Fruit fly (Drosophila melanogaster) whole organism, wandering third instar larva: ENCODE data around the gene CG8641.

Experiments used
- Abd-B ChIP-seq: fragments of >200 bp; optimal IDR thresholded peaks from 2 replicates; lab custom pipeline; 2017; ENCODE audit warnings: missing biosample characterization, missing genetic modification characterization
- CG32264 ChIP-seq: fragments of 200-800 bp; sonication (Bioruptor generic); optimal IDR thresholded peaks from 2 replicates; lab custom pipeline; 2016; ENCODE audit warnings: missing biosample characterization, missing genetic modification characterization
- CG9705 ChIP-seq: fragments of 200-800 bp; sonication (Bioruptor generic); optimal IDR thresholded peaks from 2 replicates; lab custom pipeline; 2018; ENCODE audit warnings: missing biosample characterization, mild to moderate bottlenecking, missing genetic modification characterization
- Dfd ChIP-seq: fragments of >200 bp; optimal IDR thresholded peaks from 2 replicates; lab custom pipeline; 2017; ENCODE audit warnings: missing biosample characterization, missing genetic modification characterization
- Dif ChIP-seq: fragments of 200-275, 200-300 bp; sonication (Bioruptor generic); optimal IDR thresholded peaks from 2 replicates; lab custom pipeline; 2018; ENCODE audit warnings: missing biosample characterization, missing genetic modification characterization; ENCODE audit not compliant: partially characterized antibody
- HLH106 ChIP-seq: fragments of 200-800 bp; optimal IDR thresholded peaks from 3 replicates; lab custom pipeline; 2019; ENCODE audit warnings: missing biosample characterization, mild to moderate bottlenecking, missing genetic modification characterization, moderate library complexity
- Hnf4 ChIP-seq: fragments of 200-800 bp; sonication (Bioruptor generic); optimal IDR thresholded peaks from 2 replicates; lab custom pipeline; 2016; ENCODE audit warnings: missing biosample characterization, mild to moderate bottlenecking, missing genetic modification characterization
- Hr83 ChIP-seq: fragments of 200-300 bp; sonication (Bioruptor generic); optimal IDR thresholded peaks from 2 replicates; lab custom pipeline; 2016; ENCODE audit warnings: missing biosample characterization, mild to moderate bottlenecking, missing genetic modification characterization, moderate library complexity; ENCODE audit not compliant: poor library complexity, severe bottlenecking
- Mio ChIP-seq: sonication (Bioruptor generic); optimal IDR thresholded peaks from 2 replicates; lab custom pipeline; 2016; ENCODE audit warnings: missing biosample characterization, missing genetic modification characterization
- Myc ChIP-seq: fragments of >200 bp; optimal IDR thresholded peaks from 2 replicates; lab custom pipeline; 2017
- OdsH ChIP-seq: fragments of 200-800 bp; sonication (Bioruptor generic); optimal IDR thresholded peaks from 2 replicates; lab custom pipeline; 2016; ENCODE audit warnings: missing biosample characterization, mild to moderate bottlenecking, missing genetic modification characterization
- Rel ChIP-seq, 2 experiments: fragments of 200-800 bp; sonication (Bioruptor generic) in 1 of 2; optimal IDR thresholded peaks; 2 replicates in 1 of 2; 3 replicates in 1 of 2; lab custom pipeline; 2016 to 2019; ENCODE audit warnings: mild to moderate bottlenecking in 2 of 2, missing biosample characterization in 2 of 2, missing genetic modification characterization in 2 of 2, moderate library complexity in 1 of 2
- Sp1 ChIP-seq: fragments of 200-800 bp; sonication (Bioruptor generic); optimal IDR thresholded peaks from 3 replicates; lab custom pipeline; 2019; ENCODE audit warnings: missing biosample characterization, mild to moderate bottlenecking, missing genetic modification characterization, moderate library complexity
- Vsx2 ChIP-seq: fragments of 200-300, 225-300 bp; sonication (Bioruptor generic); optimal IDR thresholded peaks from 2 replicates; lab custom pipeline; 2018; ENCODE audit warnings: missing biosample characterization, missing genetic modification characterization; ENCODE audit not compliant: partially characterized antibody
- br ChIP-seq: fragments of 200-800 bp; sonication (Bioruptor generic); optimal IDR thresholded peaks from 2 replicates; lab custom pipeline; 2016; ENCODE audit warnings: missing biosample characterization, missing genetic modification characterization
- brk ChIP-seq: fragments of 200-800 bp; sonication (Bioruptor generic); optimal IDR thresholded peaks from 2 replicates; lab custom pipeline; 2016; ENCODE audit warnings: missing biosample characterization, mild to moderate bottlenecking, missing genetic modification characterization
- dl ChIP-seq, 2 experiments: fragments of 175-275, 200-275 bp in 1 of 2; fragments of 200-275 bp in 1 of 2; sonication (Bioruptor generic); optimal IDR thresholded peaks; lab custom pipeline; 2018; ENCODE audit warnings: mild to moderate bottlenecking in 2 of 2, missing biosample characterization in 2 of 2, missing genetic modification characterization in 2 of 2, moderate library complexity in 2 of 2; ENCODE audit not compliant: partially characterized antibody in 2 of 2, insufficient read depth in 1 of 2
- dsf ChIP-seq: sonication (Bioruptor generic); optimal IDR thresholded peaks from 2 replicates; lab custom pipeline; 2016; ENCODE audit warnings: missing biosample characterization, missing genetic modification characterization, borderline replicate concordance
- ey ChIP-seq: fragments of 200-800 bp; sonication (Bioruptor generic); optimal IDR thresholded peaks from 2 replicates; lab custom pipeline; 2016; ENCODE audit warnings: missing biosample characterization, missing genetic modification characterization
- foxo ChIP-seq, 2 experiments: fragments of 200-800 bp; sonication (Bioruptor generic); optimal IDR thresholded peaks; 2 replicates in 1 of 2; 3 replicates in 1 of 2; lab custom pipeline; 2016 to 2017; ENCODE audit warnings: missing biosample characterization in 2 of 2, missing genetic modification characterization in 2 of 2
- fru ChIP-seq: fragments of 200-800 bp; sonication (Bioruptor generic); optimal IDR thresholded peaks from 3 replicates; lab custom pipeline; 2016; ENCODE audit warnings: missing biosample characterization, mild to moderate bottlenecking, missing genetic modification characterization
- jim ChIP-seq: fragments of 175-275, 200-325 bp; sonication (Bioruptor generic); optimal IDR thresholded peaks from 2 replicates; lab custom pipeline; 2016; ENCODE audit warnings: missing biosample characterization, mild to moderate bottlenecking, missing genetic modification characterization
- lola ChIP-seq: fragments of >200 bp; optimal IDR thresholded peaks from 2 replicates; lab custom pipeline; 2017; ENCODE audit warnings: missing biosample characterization, missing genetic modification characterization
- rgr ChIP-seq: fragments of 200-800 bp; sonication (Bioruptor generic); optimal IDR thresholded peaks from 3 replicates; lab custom pipeline; 2016; ENCODE audit warnings: missing biosample characterization, mild to moderate bottlenecking, missing genetic modification characterization
- sv ChIP-seq: fragments of 200-800 bp; sonication (Bioruptor generic); optimal IDR thresholded peaks from 3 replicates; lab custom pipeline; 2016; ENCODE audit warnings: missing biosample characterization, missing genetic modification characterization
- tai ChIP-seq: sonication (Bioruptor generic); optimal IDR thresholded peaks from 2 replicates; lab custom pipeline; 2016; ENCODE audit warnings: missing biosample characterization, missing genetic modification characterization
- usp ChIP-seq: fragments of >200 bp; optimal IDR thresholded peaks from 2 replicates; lab custom pipeline; 2017; ENCODE audit warnings: missing biosample characterization, missing genetic modification characterization
- woc ChIP-seq: sonication (Bioruptor generic); optimal IDR thresholded peaks from 2 replicates; lab custom pipeline; 2016; ENCODE audit warnings: missing biosample characterization, mild to moderate bottlenecking, missing genetic modification characterization

The CG8641 gene

DNA sequence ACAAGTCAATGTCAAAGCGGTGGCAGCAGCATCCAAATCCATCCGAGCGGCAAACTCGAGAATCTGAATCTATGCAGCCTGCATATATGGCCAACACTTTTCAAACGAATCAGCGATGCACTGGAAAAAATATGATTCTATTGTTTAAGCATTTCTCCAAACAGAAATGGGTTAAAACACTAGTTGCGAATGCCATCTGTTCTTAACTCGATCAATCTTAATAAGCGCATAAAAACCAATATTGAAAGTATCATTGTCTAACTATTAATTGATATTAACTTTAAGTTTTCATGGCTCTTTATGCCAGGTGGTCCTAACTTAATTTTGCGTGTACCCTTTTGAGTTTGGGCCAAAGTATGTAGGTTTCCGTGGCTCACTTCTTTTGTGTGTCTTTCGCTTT is 28.4 kb upstream of the CG8641 start:
- TF ChIP-seq brk (no peak), br (no peak), usp (GFP tag; lab: Kevin White, UChicago) (no peak), lola (GFP tag; lab: Kevin White, UChicago) (no peak), Sp1 (GFP tag; lab: Kevin White, UChicago) (no peak), jim (GFP tag; lab: Kevin White, UChicago) (no peak), dl (GFP tag; optimal IDR thresholded peaks at IDR 0.05; lab: Kevin White, UChicago; ENCODE audit: insufficient read depth in 1 of 2, partially characterized antibody in 2 of 2) (no peak), Vsx2 (no peak)

DNA sequence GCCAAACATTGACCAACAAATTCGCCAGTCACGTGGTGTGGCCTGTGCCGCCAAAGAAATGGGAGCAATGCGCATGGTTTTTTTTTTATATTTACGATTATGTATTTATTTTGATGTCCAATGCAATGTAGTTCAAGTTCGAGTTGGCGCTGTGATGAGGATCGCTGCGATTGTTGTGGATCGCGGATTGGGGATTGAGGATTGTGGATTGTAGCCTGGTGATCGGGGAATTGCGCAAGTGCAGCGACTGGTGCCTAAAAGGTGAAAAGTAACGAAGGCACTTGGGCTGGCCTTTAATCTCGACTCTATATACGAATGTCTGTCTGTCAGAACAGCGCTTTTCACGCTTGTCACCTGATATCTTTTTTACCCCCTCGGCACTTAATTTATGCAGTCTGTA is 27.2 kb upstream of the CG8641 start:
- no peak for TF ChIP-seq Dif (GFP tag; lab: Kevin White, UChicago)
- no peak for TF ChIP-seq OdsH
- no peak for TF ChIP-seq Hnf4 (GFP tag; lab: Kevin White, UChicago)
- TF ChIP-seq Abd-B: no peak
- no peak for TF ChIP-seq woc (GFP tag; lab: Kevin White, UChicago)
- TF ChIP-seq dsf: no peak

DNA sequence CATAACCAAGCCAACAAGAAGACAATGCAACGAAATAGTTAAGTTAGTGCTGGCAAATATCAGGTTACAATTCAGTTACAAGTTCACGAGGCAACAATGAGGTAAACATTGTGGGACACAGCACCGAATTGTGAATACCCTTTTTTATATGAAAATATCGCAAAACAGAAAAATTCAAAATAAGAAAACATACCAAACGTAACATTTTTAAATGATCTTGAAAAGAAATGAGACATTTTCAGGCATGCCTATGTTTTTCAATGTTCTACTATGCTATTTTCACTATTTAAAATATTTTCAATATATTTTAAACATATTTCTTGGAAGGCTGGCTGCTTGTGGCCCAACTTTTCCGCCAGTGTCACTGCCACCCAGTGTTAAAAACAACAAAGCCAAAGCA is 26.7 kb upstream of the CG8641 start:
- no peak for TF ChIP-seq rgr (GFP tag; lab: Kevin White, UChicago)
- no peak for TF ChIP-seq tai (GFP tag; lab: Kevin White, UChicago)
- no peak for TF ChIP-seq jim (GFP tag; lab: Kevin White, UChicago)
- TF ChIP-seq foxo (GFP tag; optimal IDR thresholded peaks at IDR 0.05; lab: Kevin White, UChicago): no peak
- no peak for TF ChIP-seq Rel (GFP tag; optimal IDR thresholded peaks at IDR 0.05; lab: Kevin White, UChicago)
- TF ChIP-seq Rel (tag; optimal IDR thresholded peaks at IDR 0.05; lab: Kevin White, UChicago): no peak
- TF ChIP-seq sv (GFP tag; lab: Kevin White, UChicago): no peak
- no peak for TF ChIP-seq Dfd (GFP tag; lab: Kevin White, UChicago)
- TF ChIP-seq OdsH: no peak
- TF ChIP-seq Mio (GFP tag; lab: Kevin White, UChicago): no peak
- TF ChIP-seq br: no peak
- TF ChIP-seq dl (GFP tag; optimal IDR thresholded peaks at IDR 0.05; lab: Kevin White, UChicago; ENCODE audit: insufficient read depth in 1 of 2, partially characterized antibody in 2 of 2): no peak
- TF ChIP-seq Myc: no peak
- no peak for TF ChIP-seq HLH106 (tag; lab: Kevin White, UChicago)
- TF ChIP-seq Hr83 (GFP tag; lab: Kevin White, UChicago): no peak
- TF ChIP-seq Hnf4 (GFP tag; lab: Kevin White, UChicago): no peak

DNA sequence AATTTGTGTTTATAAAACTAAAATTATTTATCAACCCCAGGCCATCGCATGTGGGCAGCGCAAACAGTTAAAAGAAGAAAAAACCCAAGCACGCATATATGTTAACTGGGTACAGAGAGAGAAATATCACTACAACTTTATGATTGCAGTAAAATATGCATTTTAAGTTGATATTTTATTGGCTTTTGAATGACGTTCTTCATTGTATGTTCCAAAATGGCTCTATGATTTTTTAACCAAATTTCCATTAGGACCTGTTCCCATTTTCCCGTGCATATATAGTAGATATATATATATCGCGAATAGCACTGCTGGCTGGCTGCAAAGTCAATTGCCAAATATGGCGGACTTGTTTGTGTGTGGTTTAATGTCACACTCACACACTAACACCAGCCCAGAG is 19.3 kb upstream of the CG8641 start:
- peak in 1 of 2 experiments; percentile 4 for TF ChIP-seq foxo (GFP tag; optimal IDR thresholded peaks at IDR 0.05; lab: Kevin White, UChicago)
- TF ChIP-seq woc (GFP tag; lab: Kevin White, UChicago): no peak
- TF ChIP-seq rgr (GFP tag; lab: Kevin White, UChicago): peak; percentile 8
- TF ChIP-seq fru (GFP tag; lab: Kevin White, UChicago): peak; percentile 6
- TF ChIP-seq, all 38 proteins: peak for 3

DNA sequence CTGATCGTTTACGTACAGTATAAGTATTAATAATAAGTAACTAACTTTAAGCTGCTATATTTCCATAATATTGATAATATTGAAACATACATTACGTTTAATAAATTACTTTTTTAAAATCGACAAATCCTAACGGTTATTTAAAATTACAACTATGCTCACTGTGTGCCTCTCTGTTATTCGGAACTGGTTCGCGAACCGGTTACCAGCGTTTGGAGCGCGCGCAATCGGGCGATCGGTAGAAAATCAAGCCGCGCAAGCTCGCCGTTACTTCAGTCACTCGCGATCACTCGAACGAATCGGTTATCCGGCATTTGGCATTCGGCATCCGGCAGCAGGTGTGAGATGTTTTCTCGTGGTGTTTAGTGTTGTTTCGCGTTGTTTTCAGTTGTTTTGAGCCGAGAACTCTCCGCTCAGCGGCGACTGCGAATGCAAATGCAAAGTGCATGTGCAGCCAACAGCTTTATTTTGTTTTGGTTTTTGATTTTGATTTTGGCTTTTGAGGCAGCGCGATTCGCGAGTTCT is 17.3 kb upstream of the CG8641 start, which contains the start of gene form3:
Gene form3, plus strand, starts transcription at position 271 of the 525 bp plus-strand sequence.
- peak; percentile 87 for TF ChIP-seq fru (GFP tag; lab: Kevin White, UChicago)
- TF ChIP-seq CG9705: no peak

DNA sequence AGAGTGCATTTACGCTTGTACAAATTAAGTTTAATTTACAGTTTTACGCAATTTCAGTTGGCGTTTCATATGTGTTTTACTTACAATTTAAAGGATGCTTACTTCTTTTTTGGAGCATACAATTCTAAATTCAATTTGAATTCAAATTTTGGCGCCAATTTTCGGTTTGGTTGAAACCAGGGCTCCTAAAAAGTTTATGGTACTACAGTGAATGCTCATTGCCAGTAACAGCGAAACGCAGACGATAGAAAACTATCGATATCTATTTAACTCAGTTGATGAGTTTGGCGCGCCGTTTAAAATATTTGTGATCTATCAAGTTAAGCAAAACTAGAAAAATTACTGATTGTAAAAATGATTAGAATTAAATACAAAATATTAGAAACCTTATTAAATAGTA is 16.8 kb upstream of the CG8641 start:
- no peak for TF ChIP-seq ey (GFP tag; lab: Kevin White, UChicago)
- TF ChIP-seq OdsH: no peak
- TF ChIP-seq lola (GFP tag; lab: Kevin White, UChicago): no peak
- no peak for TF ChIP-seq CG32264 (GFP tag; lab: Kevin White, UChicago)
